Worm (Caenorhabditis elegans): ENCODE results near the gene nlp-18.

nlp-18 gene

DNA sequence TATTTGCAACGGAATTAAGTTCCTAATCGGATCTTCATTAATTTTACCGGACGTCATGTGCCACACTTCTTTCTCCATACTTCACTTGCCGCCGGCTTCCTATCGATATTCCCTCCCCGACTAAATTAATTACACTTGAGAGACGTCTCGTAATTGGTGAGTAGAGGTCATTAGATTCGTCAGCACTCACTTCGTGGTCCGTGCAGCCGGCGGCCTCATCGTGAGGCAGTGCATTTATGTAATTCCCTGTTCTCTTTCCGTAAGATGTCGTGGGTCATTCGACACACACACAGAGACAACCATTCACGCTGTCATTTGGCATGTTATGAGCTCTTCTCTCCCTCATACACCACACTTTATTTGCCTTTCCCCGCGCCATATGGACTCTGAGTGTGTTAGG, 39.6 kb downstream of the nlp-18 start:
- TF ChIP-seq mdt-29 (GFP tag; IDR thresholded peaks at IDR 0.05): no peak
- TF ChIP-seq nhr-42 (GFP tag; IDR thresholded peaks at IDR 0.05): no peak
- TF ChIP-seq mxl-3 (GFP tag; optimal IDR thresholded peaks at IDR 0.05): no peak
- peak in 1 of 2 experiments; percentile 43 for TF ChIP-seq unc-62 (GFP tag; optimal IDR thresholded peaks at IDR 0.05 in 1 of 2)
- no peak for TF ChIP-seq unc-62 (tag; optimal IDR thresholded peaks at IDR 0.05)
- TF ChIP-seq aly-2 (tag; optimal IDR thresholded peaks at IDR 0.05): no peak
- peak; percentile 16 for TF ChIP-seq ces-1 (GFP tag; optimal IDR thresholded peaks at IDR 0.05)
- no peak for TF ChIP-seq ztf-11 (tag; optimal IDR thresholded peaks at IDR 0.05)
- TF ChIP-seq nhr-111 (GFP tag; optimal IDR thresholded peaks at IDR 0.05): no peak
- no peak for TF ChIP-seq Y75B8A.6 (GFP tag; IDR thresholded peaks at IDR 0.05)

DNA sequence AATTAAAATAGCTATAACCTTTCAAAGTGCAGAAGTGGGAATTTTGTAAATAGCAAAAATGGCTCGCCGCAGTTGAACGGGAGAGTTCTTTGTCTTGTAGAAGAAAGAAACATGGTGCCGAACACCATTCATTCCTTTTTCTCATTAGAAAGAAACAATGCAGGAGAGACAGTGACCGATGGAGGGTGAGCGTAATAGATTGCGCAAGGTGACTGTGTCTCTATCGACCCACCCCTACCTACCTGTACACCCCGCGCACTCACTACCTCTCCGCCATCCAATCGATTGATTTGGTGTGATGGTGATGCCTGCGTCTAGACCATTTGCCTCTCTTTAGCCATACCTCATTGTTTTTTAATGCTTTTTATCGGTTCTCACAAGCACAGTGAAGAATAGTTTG, 41.0 kb downstream of the nlp-18 start:
- TF ChIP-seq mes-2 (tag; optimal IDR thresholded peaks at IDR 0.05; ENCODE audit: poor library complexity, severe bottlenecking) (peak; percentile 2), egl-27 (tag; optimal IDR thresholded peaks at IDR 0.05) (no peak)

DNA sequence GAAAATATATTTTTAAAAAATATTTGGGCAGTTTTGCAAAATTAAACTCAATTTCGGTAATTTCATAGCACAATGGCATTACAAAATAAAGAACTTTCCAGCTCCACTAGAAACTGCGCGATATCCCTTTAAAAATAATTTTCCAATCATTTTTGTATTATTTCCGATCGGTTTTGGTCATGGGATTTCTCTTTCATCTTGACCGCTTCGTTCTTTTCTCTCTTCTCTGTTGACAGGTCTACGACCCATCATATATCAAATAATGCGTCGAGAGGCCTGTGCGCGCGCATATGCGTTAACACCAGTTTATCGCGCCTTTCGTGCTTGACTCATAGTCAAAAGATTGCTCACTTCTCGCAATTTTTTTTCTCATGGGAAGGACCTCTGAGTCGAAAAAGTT, 41.6 kb downstream of the nlp-18 start:
- TF ChIP-seq aha-1 (tag) (peak; percentile 53), mes-2 (tag; optimal IDR thresholded peaks at IDR 0.05; ENCODE audit: poor library complexity, severe bottlenecking) (peak; percentile 5), hif-1 (tag; optimal IDR thresholded peaks at IDR 0.05) (no peak)

DNA sequence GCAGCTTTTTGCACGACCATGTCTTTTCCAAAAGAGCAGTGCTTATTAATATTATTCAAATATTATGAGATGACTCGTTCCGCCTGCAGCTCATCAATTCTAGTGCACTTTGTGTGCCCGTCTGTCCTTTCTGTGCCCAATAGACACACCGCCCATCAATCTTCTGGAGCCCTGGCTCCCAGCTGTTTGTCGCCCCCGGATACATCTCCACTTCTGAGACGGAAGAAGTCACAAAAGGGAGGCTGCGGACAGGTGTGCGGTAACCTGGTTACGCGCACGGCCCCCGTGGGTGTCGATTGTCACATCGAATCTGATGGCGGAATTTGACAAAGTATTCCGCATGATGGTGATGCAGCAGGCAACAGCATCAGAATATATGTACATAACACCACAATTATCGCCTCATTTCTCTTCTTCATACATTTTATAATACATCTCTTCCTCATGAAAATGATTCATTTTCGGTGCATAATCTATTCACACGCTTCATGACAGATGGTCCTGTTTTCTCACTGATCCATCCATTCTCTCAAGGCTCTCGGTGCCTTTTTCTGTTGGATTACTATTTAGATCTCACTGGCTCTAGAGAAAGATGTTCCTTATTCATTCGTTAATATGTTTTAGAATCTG, 43.6 kb downstream of the nlp-18 start:
- TF ChIP-seq egl-43 (GFP tag; IDR thresholded peaks at IDR 0.05) (0 out of 2 replicates have a peak, but pooled peaks have one; percentile 26), jun-1 (tag; optimal IDR thresholded peaks at IDR 0.05) (no peak), set-16 (GFP tag; IDR thresholded peaks at IDR 0.05) (peak; percentile 44), aha-1 (tag) (peak; percentile 60), aly-2 (tag; optimal IDR thresholded peaks at IDR 0.05) (no peak), unc-62 (GFP tag; optimal IDR thresholded peaks at IDR 0.05 in 1 of 2) (peak in 1 of 2 experiments; percentile 82), unc-62 (tag; optimal IDR thresholded peaks at IDR 0.05) (no peak), zfp-3 (GFP tag; conservative IDR thresholded peaks at IDR 0.05) (no peak), nhr-76 (tag; optimal IDR thresholded peaks at IDR 0.05) (no peak), ceh-82 (tag; optimal IDR thresholded peaks at IDR 0.05) (no peak), Y48G9A.11 (GFP tag; IDR thresholded peaks at IDR 0.05) (no peak), hlh-30 (tag; optimal IDR thresholded peaks at IDR 0.05; ENCODE audit: insufficient read depth) (no peak), ceh-20 (GFP tag; IDR thresholded peaks at IDR 0.05) (no peak)

DNA sequence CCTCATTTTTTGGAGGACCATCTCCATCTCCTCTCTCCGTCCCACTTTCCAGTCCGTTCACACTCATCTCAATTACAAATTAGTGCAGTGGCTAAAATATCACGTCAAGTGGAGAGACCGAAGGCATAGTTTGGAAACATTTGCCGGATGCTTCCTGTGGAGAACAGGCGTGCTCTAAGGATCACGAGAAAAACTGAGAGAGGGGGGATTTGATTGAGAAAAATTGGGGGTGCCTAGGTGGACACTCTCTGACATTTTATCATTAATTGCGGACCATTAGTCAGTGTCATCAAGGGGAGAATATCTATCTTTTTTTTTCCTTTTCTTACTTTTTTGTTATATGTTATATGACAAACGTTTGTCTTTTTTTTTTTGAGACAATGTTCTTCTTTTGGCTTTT, 48.2 kb downstream of the nlp-18 start:
- no peak for TF ChIP-seq dmd-9 (GFP tag; IDR thresholded peaks at IDR 0.05)
- peak; percentile 4 for TF ChIP-seq hlh-11 (tag; optimal IDR thresholded peaks at IDR 0.05)
- peak; percentile 12 for TF ChIP-seq hlh-30 (tag; optimal IDR thresholded peaks at IDR 0.05; ENCODE audit: insufficient read depth)
- peak; percentile 55 for TF ChIP-seq nhr-11 (tag; optimal IDR thresholded peaks at IDR 0.05)

Measured in whole organism, L4 larva.